Fruit fly (Drosophila melanogaster) whole organism, prepupa: ENCODE measurements around the gene Rab9Fa.

Experiments
- CG16779 ChIP-seq: fragments of 200-800 bp; sonication (Bioruptor generic); optimal IDR thresholded peaks from 3 replicates; lab custom pipeline; 2017; ENCODE audit warnings: missing biosample characterization, mild to moderate bottlenecking, missing genetic modification characterization
- CG32006 ChIP-seq: fragments of 200-800 bp; sonication (Bioruptor generic); optimal IDR thresholded peaks from 3 replicates; lab custom pipeline; 2017; ENCODE audit warnings: missing biosample characterization, mild to moderate bottlenecking, missing genetic modification characterization
- CG4318 ChIP-seq: fragments of 200-800 bp; sonication (Bioruptor generic); optimal IDR thresholded peaks from 3 replicates; lab custom pipeline; 2017; ENCODE audit warnings: missing biosample characterization, mild to moderate bottlenecking, missing genetic modification characterization
- CG6163 ChIP-seq: fragments of 200-800 bp; sonication (Bioruptor generic); IDR thresholded peaks from 3 replicates; pipeline ENCODE4 v1.3.6; 2022; ENCODE audit warnings: missing biosample characterization, missing genetic modification characterization
- CG8632 ChIP-seq: fragments of 200-800 bp; sonication (Bioruptor generic); optimal IDR thresholded peaks from 3 replicates; lab custom pipeline; 2016; ENCODE audit warnings: missing biosample characterization, missing genetic modification characterization
- Eip78C ChIP-seq: fragments of 200-800 bp; sonication (Bioruptor generic); peaks from one replicate; lab custom pipeline; 2016; ENCODE audit warnings: missing biosample characterization, missing genetic modification characterization
- Met ChIP-seq: fragments of 200-800 bp; sonication (Bioruptor generic); optimal IDR thresholded peaks from 3 replicates; lab custom pipeline; 2016; ENCODE audit warnings: missing biosample characterization, missing genetic modification characterization
- Sox102F ChIP-seq: fragments of 200-800 bp; sonication (Bioruptor generic); optimal IDR thresholded peaks from 2 replicates; lab custom pipeline; 2016; ENCODE audit warnings: missing biosample characterization, mild to moderate bottlenecking, missing genetic modification characterization
- Sox15 ChIP-seq: fragments of 200-800 bp; sonication (Bioruptor generic); optimal IDR thresholded peaks from 3 replicates; lab custom pipeline; 2016; ENCODE audit warnings: missing biosample characterization, missing genetic modification characterization
- acj6 ChIP-seq: fragments of 200-800 bp; sonication (Bioruptor generic); optimal IDR thresholded peaks from 3 replicates; lab custom pipeline; 2016; ENCODE audit warnings: missing biosample characterization, missing genetic modification characterization
- dac ChIP-seq: fragments of 200-800 bp; sonication (Bioruptor generic); optimal IDR thresholded peaks from 2 replicates; lab custom pipeline; 2017; ENCODE audit warnings: missing biosample characterization, mild to moderate bottlenecking, missing genetic modification characterization
- eg ChIP-seq: fragments of 200-800 bp; sonication (Bioruptor generic); IDR thresholded peaks from 3 replicates; pipeline ENCODE4 v1.3.6; 2022; ENCODE audit warnings: missing biosample characterization, missing genetic modification characterization
- topi ChIP-seq: fragments of 200-800 bp; sonication (Bioruptor generic); optimal IDR thresholded peaks from 3 replicates; lab custom pipeline; 2016; ENCODE audit warnings: missing biosample characterization, missing genetic modification characterization

- no peak for TF ChIP-seq Eip78C (GFP tag; lab: Kevin White, UChicago)
- no peak for TF ChIP-seq CG6163
- TF ChIP-seq Sox102F (GFP tag; lab: Kevin White, UChicago) = no peak
- TF ChIP-seq acj6 = no peak
- TF ChIP-seq CG4318 = no peak
- TF ChIP-seq eg (GFP tag; lab: Robert Waterston, UW) = no peak
- no peak for TF ChIP-seq Sox15
- TF ChIP-seq CG32006 = no peak
- no peak for TF ChIP-seq topi (GFP tag; lab: Kevin White, UChicago)
- no peak for TF ChIP-seq Met (GFP tag; lab: Kevin White, UChicago)
- no peak for TF ChIP-seq CG16779 (tag; lab: Kevin White, UChicago)
- TF ChIP-seq CG8632 (GFP tag; lab: Kevin White, UChicago) = no peak
- no peak for TF ChIP-seq dac (GFP tag; lab: Kevin White, UChicago)
Measured at dm6 chrX:10912585-10912984, 38.2 kb downstream of the Rab9Fa start.
